Worm (Caenorhabditis elegans): ENCODE results near the gene gly-13.

ce11 chrX:9300379-9300778 is 4.0 kb upstream of the gly-13 start:
- TF ChIP-seq nhr-77 (tag; optimal IDR thresholded peaks at IDR 0.05), result no peak
- TF ChIP-seq lin-11 (tag; optimal IDR thresholded peaks at IDR 0.05), result no peak
- TF ChIP-seq ama-1 (optimal IDR thresholded peaks at IDR 0.05), result no peak
- TF ChIP-seq aly-2 (tag; optimal IDR thresholded peaks at IDR 0.05), result no peak
- TF ChIP-seq nhr-237 (tag; optimal IDR thresholded peaks at IDR 0.05), result no peak
- TF ChIP-seq gmeb-1 (tag; optimal IDR thresholded peaks at IDR 0.05), result no peak
- TF ChIP-seq F13H6.1 (tag; optimal IDR thresholded peaks at IDR 0.05), result no peak
- TF ChIP-seq dmd-4 (tag; optimal IDR thresholded peaks at IDR 0.05), result no peak
- TF ChIP-seq lin-39 (tag; optimal IDR thresholded peaks at IDR 0.05), result no peak
- no peak for TF ChIP-seq C34F6.9 (tag; optimal IDR thresholded peaks at IDR 0.05)

Data from whole organism, L2 larva.